Worm (Caenorhabditis elegans) whole organism, L4 larva: ENCODE measurements around the gene lact-5.
"Not testable (repeated sequence)": the region's sequence is repeated elsewhere in the genome, so short reads cannot be mapped to it uniquely, and the experiment has no call there.

Experiments used
- D1046.2 ChIP-seq: fragments of 200-800 bp; sonication (Bioruptor generic); IDR thresholded peaks from 2 replicates; pipeline ENCODE4 v1.3.6; 2022; ENCODE audit warnings: missing genetic modification characterization, missing compliant biosample characterization
- F26F4.8 ChIP-seq: fragments of 200-800 bp; sonication (Bioruptor generic); conservative IDR thresholded peaks from 2 replicates; pipeline ENCODE4 v1.3.6; 2022; ENCODE audit warnings: missing genetic modification characterization, missing compliant biosample characterization
- T20F7.1 ChIP-seq: fragments of 200-800 bp; sonication (Bioruptor generic); optimal IDR thresholded peaks from 2 replicates; lab custom pipeline; 2018; ENCODE audit warnings: mild to moderate bottlenecking, missing genetic modification characterization, missing compliant biosample characterization
- ZK546.5 ChIP-seq, 2 experiments: sonication (generic microtip); optimal IDR thresholded peaks; 2 replicates each; lab custom pipeline; 2017; ENCODE audit warnings: missing biosample characterization in 2 of 2, missing genetic modification characterization in 2 of 2
- arid-1 ChIP-seq: fragments of 200-800 bp; sonication (Bioruptor generic); conservative IDR thresholded peaks from 2 replicates; pipeline ENCODE4 v1.3.6; 2022; ENCODE audit warnings: missing genetic modification reagents, missing genetic modification characterization, missing compliant biosample characterization
- attf-4 ChIP-seq: sonication (generic microtip); optimal IDR thresholded peaks from 3 replicates; lab custom pipeline; 2017; ENCODE audit warnings: missing biosample characterization, missing genetic modification characterization
- ceh-28 ChIP-seq: fragments of 150-350 bp; optimal IDR thresholded peaks from 2 replicates; lab custom pipeline; 2014; ENCODE audit warnings: missing biosample characterization, missing genetic modification reagents, missing genetic modification characterization
- ceh-62 ChIP-seq: sonication (generic microtip); optimal IDR thresholded peaks from 2 replicates; lab custom pipeline; 2017; ENCODE audit warnings: missing biosample characterization, missing genetic modification characterization
- dmd-6 ChIP-seq: fragments of 200-800 bp; sonication (Bioruptor generic); IDR thresholded peaks from 2 replicates; pipeline ENCODE4 v1.3.6; 2022; ENCODE audit warnings: missing genetic modification reagents, missing genetic modification characterization, missing compliant biosample characterization
- dpl-1 ChIP-seq: fragments of 150-350 bp; optimal IDR thresholded peaks from 2 replicates; lab custom pipeline; 2014; ENCODE audit warnings: missing biosample characterization, missing genetic modification reagents, missing genetic modification characterization
- duxl-1 ChIP-seq: sonication (generic microtip); optimal IDR thresholded peaks from 2 replicates; lab custom pipeline; 2016; ENCODE audit warnings: mild to moderate bottlenecking, missing genetic modification characterization, moderate library complexity, missing compliant biosample characterization; ENCODE audit not compliant: poor library complexity
- fos-1 ChIP-seq: fragments of 150-350 bp; optimal IDR thresholded peaks from 2 replicates; lab custom pipeline; 2014; ENCODE audit warnings: missing biosample characterization, missing genetic modification characterization
- hif-1 ChIP-seq, 2 experiments: sonication (generic microtip); optimal IDR thresholded peaks; 2 replicates each; lab custom pipeline; 2016 to 2017; ENCODE audit warnings: missing compliant biosample characterization in 2 of 2, missing genetic modification characterization in 2 of 2, missing genetic modification reagents in 2 of 2, missing genotype in 2 of 2, mild to moderate bottlenecking in 1 of 2
- hmg-1.1 ChIP-seq: fragments of 200-800 bp; sonication (Bioruptor generic); IDR thresholded peaks from 2 replicates; pipeline ENCODE4 v1.3.6; 2022; ENCODE audit warnings: missing genetic modification reagents, missing genetic modification characterization, missing compliant biosample characterization
- jun-1 ChIP-seq: fragments of 150-350 bp; optimal IDR thresholded peaks from 2 replicates; lab custom pipeline; 2014; ENCODE audit warnings: missing biosample characterization, missing genetic modification reagents, missing genetic modification characterization
- lir-3 ChIP-seq: sonication (generic microtip); optimal IDR thresholded peaks from 2 replicates; lab custom pipeline; 2016; ENCODE audit warnings: mild to moderate bottlenecking, missing genetic modification characterization, missing compliant biosample characterization
- madf-9 ChIP-seq: fragments of 200-800 bp; sonication (Bioruptor generic); conservative IDR thresholded peaks from 2 replicates; pipeline ENCODE4 v1.3.6; 2022; ENCODE audit warnings: missing genetic modification reagents, missing genetic modification characterization, missing compliant biosample characterization
- mdl-1 ChIP-seq, 2 experiments: fragments of 150-350 bp in 1 of 2; sonication (generic microtip) in 1 of 2; optimal IDR thresholded peaks; 2 replicates each; lab custom pipeline; 2014 to 2017; ENCODE audit warnings: missing biosample characterization in 2 of 2, missing genetic modification characterization in 2 of 2
- mep-1 ChIP-seq: fragments of 150-350 bp; sonication (generic microtip); optimal IDR thresholded peaks from 3 replicates; lab custom pipeline; 2014; ENCODE audit warnings: missing biosample characterization, missing genetic modification characterization
- mxl-2 ChIP-seq: fragments of 200-800 bp; sonication (Bioruptor generic); conservative IDR thresholded peaks from 2 replicates; pipeline ENCODE4 v1.3.6; 2022; ENCODE audit warnings: missing genetic modification reagents, missing genetic modification characterization, missing compliant biosample characterization
- mxl-3 ChIP-seq: fragments of 200-800 bp; sonication (Bioruptor generic); optimal IDR thresholded peaks from 2 replicates; lab custom pipeline; 2018; ENCODE audit warnings: mild to moderate bottlenecking, missing genetic modification characterization, missing compliant biosample characterization
- nhr-28 ChIP-seq: fragments of 150-350 bp; optimal IDR thresholded peaks from 2 replicates; lab custom pipeline; 2014; ENCODE audit warnings: missing biosample characterization, missing genetic modification characterization
- nhr-42 ChIP-seq: fragments of 200-800 bp; sonication (Bioruptor generic); IDR thresholded peaks from 2 replicates; pipeline ENCODE4 v1.3.6; 2022; ENCODE audit warnings: missing genetic modification characterization, missing compliant biosample characterization
- nhr-48 ChIP-seq: sonication (generic microtip); optimal IDR thresholded peaks from 2 replicates; lab custom pipeline; 2016; ENCODE audit warnings: mild to moderate bottlenecking, missing genetic modification characterization, missing compliant biosample characterization
- nhr-77 ChIP-seq: fragments of 150-350 bp; optimal IDR thresholded peaks from 2 replicates; lab custom pipeline; 2014; ENCODE audit warnings: missing biosample characterization, missing genetic modification characterization
- php-3 ChIP-seq: fragments of 200-800 bp; sonication (Bioruptor generic); IDR thresholded peaks from 2 replicates; pipeline ENCODE4 v1.3.6; 2022; ENCODE audit warnings: missing genetic modification reagents, missing genetic modification characterization, missing compliant biosample characterization
- rbr-2 ChIP-seq: sonication (generic microtip); optimal IDR thresholded peaks from 2 replicates; lab custom pipeline; 2016; ENCODE audit warnings: missing genotype, missing genetic modification characterization, missing compliant biosample characterization
- spr-1 ChIP-seq: sonication (generic microtip); optimal IDR thresholded peaks from 2 replicates; lab custom pipeline; 2016; ENCODE audit warnings: mild to moderate bottlenecking, missing genetic modification characterization, missing compliant biosample characterization
- tag-97 ChIP-seq: fragments of 200-800 bp; sonication (Bioruptor generic); IDR thresholded peaks from 2 replicates; pipeline ENCODE4 v1.3.6; 2022; ENCODE audit warnings: missing genetic modification characterization, missing compliant biosample characterization
- unc-62 ChIP-seq, 3 experiments: fragments of 150-350 bp in 1 of 3; sonication (generic microtip); optimal IDR thresholded peaks in 2 of 3; peaks in 1 of 3; 1 replicate in 1 of 3; 2 replicates in 2 of 3; lab custom pipeline; 2014 to 2017; ENCODE audit warnings: missing biosample characterization in 3 of 3, missing genetic modification characterization in 3 of 3, missing genetic modification reagents in 3 of 3, missing genotype in 1 of 3
- zag-1 ChIP-seq: fragments of 150-350 bp; optimal IDR thresholded peaks from 2 replicates; lab custom pipeline; 2014; ENCODE audit warnings: missing biosample characterization, missing genetic modification characterization
- zfp-3 ChIP-seq: fragments of 200-800 bp; sonication (Bioruptor generic); conservative IDR thresholded peaks from 2 replicates; pipeline ENCODE4 v1.3.6; 2022; ENCODE audit warnings: missing genetic modification reagents, missing genetic modification characterization, missing compliant biosample characterization

The lact-5 gene

ce11 chrII:4837659-4838058, 16.1 kb upstream of the lact-5 start, which contains the start of gene C33F10.12:
Gene C33F10.12, minus strand, starts transcription at chrII:4837759.
- TF ChIP-seq dmd-6 (GFP tag; lab: Robert Waterston, UW) (no peak), ceh-28 (tag; lab: Kevin White, UChicago) (no peak), arid-1 (GFP tag; lab: Robert Waterston, UW) (no peak), madf-9 (GFP tag; lab: Robert Waterston, UW) (no peak), unc-62 (GFP tag; optimal IDR thresholded peaks at IDR 0.05 in 1 of 2; lab: Kevin White, UChicago) (no peak), unc-62 (tag; optimal IDR thresholded peaks at IDR 0.05; lab: Kevin White, UChicago) (no peak), spr-1 (no peak), ceh-62 (tag; lab: Kevin White, UChicago) (no peak), lir-3 (tag; lab: Kevin White, UChicago) (no peak), zag-1 (tag; lab: Kevin White, UChicago) (no peak), D1046.2 (GFP tag; lab: Robert Waterston, UW) (no peak), mxl-2 (GFP tag; lab: Robert Waterston, UW) (no peak)

- TF ChIP-seq jun-1 (tag; lab: Kevin White, UChicago) (no peak), fos-1 (tag; lab: Kevin White, UChicago) (no peak), nhr-42 (GFP tag; lab: Robert Waterston, UW) (no peak), tag-97 (GFP tag; lab: Robert Waterston, UW) (no peak), F26F4.8 (GFP tag; lab: Robert Waterston, UW) (no peak), nhr-48 (tag; lab: Kevin White, UChicago) (no peak), mep-1 (no peak), zfp-3 (GFP tag; lab: Robert Waterston, UW) (no peak), duxl-1 (tag; lab: Kevin White, UChicago) (no peak)
These were observed 13.2 kb upstream of the lact-5 start, which contains the start of the genes C33F10.11 and C33F10.1 for ce11 chrII:4834761-4835160. Gene C33F10.11, minus strand, starts transcription at chrII:4834861. Gene C33F10.1, plus strand, starts transcription at chrII:4835023.

- TF ChIP-seq spr-1: no peak
- no peak for TF ChIP-seq attf-4
- TF ChIP-seq hmg-1.1 (GFP tag; lab: Robert Waterston, UW): no peak
- TF ChIP-seq dpl-1 (GFP tag; lab: Kevin White, UChicago): peak; percentile 96
- no peak for TF ChIP-seq php-3
- no peak for TF ChIP-seq mdl-1 (tag; optimal IDR thresholded peaks at IDR 0.05; lab: Kevin White, UChicago)
- peak; percentile 38 for TF ChIP-seq rbr-2
- TF ChIP-seq T20F7.1: peak; percentile 58
These were observed 6.4 kb upstream of the lact-5 start, which contains the start of the genes fbxb-88 and tbck-1 for ce11 chrII:4827734-4828609. Gene fbxb-88, minus strand, starts transcription at chrII:4827884. Gene tbck-1, plus strand, starts transcription at chrII:4828559.

- not testable (repeated sequence) for TF ChIP-seq nhr-77 (tag; lab: Kevin White, UChicago); ZK546.5 (tag; optimal IDR thresholded peaks at IDR 0.05; lab: Kevin White, UChicago); hif-1 (tag; optimal IDR thresholded peaks at IDR 0.05; lab: Kevin White, UChicago)
- TF ChIP-seq, all 104 proteins: peak for 0; not testable (repeated sequence) for 104
These were observed 3.6 kb upstream of the lact-5 start, which contains the start of the genes C33F10.8 and msp-40 for ce11 chrII:4825133-4825532. Gene C33F10.8, minus strand, starts transcription at chrII:4825233. Gene msp-40, plus strand, starts transcription at chrII:4825414.

- TF ChIP-seq mxl-3 (GFP tag; lab: Kevin White, UChicago) (no peak), nhr-28 (tag; lab: Kevin White, UChicago) (peak; percentile 87), nhr-77 (tag; lab: Kevin White, UChicago) (no peak)
These were observed 1.1 kb upstream of the lact-5 start for ce11 chrII:4822610-4823009.
